Worm (Caenorhabditis elegans): ENCODE results near the gene F31D4.2.

DNA sequence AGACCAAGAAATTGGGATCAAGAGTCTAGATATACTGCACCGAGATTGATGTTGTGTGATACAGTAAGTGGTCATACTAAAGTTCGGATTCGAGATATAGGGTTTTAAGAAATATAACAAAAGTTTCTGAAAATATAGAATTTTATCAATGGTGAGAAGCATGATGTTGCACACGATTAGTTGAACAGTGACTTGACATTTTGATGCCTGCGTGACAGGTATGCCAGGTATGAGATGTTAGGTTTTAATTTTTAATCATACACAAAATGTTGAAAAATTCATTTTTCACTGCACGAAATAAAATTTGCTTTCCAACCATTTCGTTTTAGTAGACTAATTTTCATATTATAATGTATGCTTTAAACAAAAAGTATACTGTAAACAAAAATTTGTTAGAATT lies 14.9 kb downstream of the F31D4.2 start:
- TF ChIP-seq unc-62 (GFP tag; optimal IDR thresholded peaks at IDR 0.05), result no peak
- no peak for TF ChIP-seq R02D3.7 (tag; optimal IDR thresholded peaks at IDR 0.05)
- TF ChIP-seq egl-27 (tag; optimal IDR thresholded peaks at IDR 0.05), result no peak
- TF ChIP-seq skn-1 (tag; optimal IDR thresholded peaks at IDR 0.05), result no peak

Measured in whole organism, L3 larva.